Worm (Caenorhabditis elegans): ENCODE measurements around the gene memo-1.

Gene memo-1

ce11 chrV:7847170-7847569, at the start of gene memo-1:
Gene memo-1, minus strand, starts transcription at chrV:7847171.
- TF ChIP-seq ref-1 (GFP tag; conservative IDR thresholded peaks at IDR 0.05) (no peak), tab-1 (GFP tag; IDR thresholded peaks at IDR 0.05) (no peak), klf-2 (GFP tag; conservative IDR thresholded peaks at IDR 0.05) (no peak), flt-1 (GFP tag; IDR thresholded peaks at IDR 0.05) (no peak), ztf-23 (GFP tag; IDR thresholded peaks at IDR 0.05) (no peak), med-1 (GFP tag; optimal IDR thresholded peaks at IDR 0.05; ENCODE audit: insufficient read depth) (no peak), cog-1 (tag; optimal IDR thresholded peaks at IDR 0.05) (no peak), ztf-29 (GFP tag; IDR thresholded peaks at IDR 0.05) (no peak), T22C8.4 (GFP tag; IDR thresholded peaks at IDR 0.05) (no peak)

ce11 chrV:7893812-7894381, 46.9 kb upstream of the memo-1 start, which contains the start of gene F40A3.6:
Gene F40A3.6, minus strand, starts transcription at chrV:7893862.
- no peak for TF ChIP-seq tab-1 (GFP tag; IDR thresholded peaks at IDR 0.05)
- TF ChIP-seq flt-1 (GFP tag; IDR thresholded peaks at IDR 0.05), result no peak
- TF ChIP-seq cog-1 (tag; optimal IDR thresholded peaks at IDR 0.05), result no peak

ce11 chrV:7891230-7891629, 44.3 kb upstream of the memo-1 start, which contains the start of gene F40A3.1:
Gene F40A3.1, plus strand, starts transcription at chrV:7891530.
- no peak for TF ChIP-seq T22C8.4 (GFP tag; IDR thresholded peaks at IDR 0.05)
- no peak for TF ChIP-seq klf-2 (GFP tag; conservative IDR thresholded peaks at IDR 0.05)
- no peak for TF ChIP-seq flt-1 (GFP tag; IDR thresholded peaks at IDR 0.05)
- no peak for TF ChIP-seq cog-1 (tag; optimal IDR thresholded peaks at IDR 0.05)
- no peak for TF ChIP-seq ref-1 (GFP tag; conservative IDR thresholded peaks at IDR 0.05)
- no peak for TF ChIP-seq ztf-23 (GFP tag; IDR thresholded peaks at IDR 0.05)
- no peak for TF ChIP-seq tab-1 (GFP tag; IDR thresholded peaks at IDR 0.05)
- TF ChIP-seq med-1 (GFP tag; optimal IDR thresholded peaks at IDR 0.05; ENCODE audit: insufficient read depth), result no peak
- TF ChIP-seq ztf-29 (GFP tag; IDR thresholded peaks at IDR 0.05), result no peak

- TF ChIP-seq ref-1 (GFP tag; conservative IDR thresholded peaks at IDR 0.05) (no peak), flt-1 (GFP tag; IDR thresholded peaks at IDR 0.05) (no peak), cog-1 (tag; optimal IDR thresholded peaks at IDR 0.05) (no peak), med-1 (GFP tag; optimal IDR thresholded peaks at IDR 0.05; ENCODE audit: insufficient read depth) (no peak), klf-2 (GFP tag; conservative IDR thresholded peaks at IDR 0.05) (no peak), T22C8.4 (GFP tag; IDR thresholded peaks at IDR 0.05) (no peak), ztf-23 (GFP tag; IDR thresholded peaks at IDR 0.05) (no peak), tab-1 (GFP tag; IDR thresholded peaks at IDR 0.05) (no peak), ztf-29 (GFP tag; IDR thresholded peaks at IDR 0.05) (no peak)
Observed at ce11 chrV:7888036-7888435, 41.1 kb upstream of the memo-1 start.

- TF ChIP-seq tab-1 (GFP tag; IDR thresholded peaks at IDR 0.05) (no peak), klf-2 (GFP tag; conservative IDR thresholded peaks at IDR 0.05) (no peak), ref-1 (GFP tag; conservative IDR thresholded peaks at IDR 0.05) (no peak), T22C8.4 (GFP tag; IDR thresholded peaks at IDR 0.05) (no peak), flt-1 (GFP tag; IDR thresholded peaks at IDR 0.05) (no peak), ztf-29 (GFP tag; IDR thresholded peaks at IDR 0.05) (no peak), ztf-23 (GFP tag; IDR thresholded peaks at IDR 0.05) (no peak), cog-1 (tag; optimal IDR thresholded peaks at IDR 0.05) (no peak), med-1 (GFP tag; optimal IDR thresholded peaks at IDR 0.05; ENCODE audit: insufficient read depth) (no peak)
Observed at ce11 chrV:7884441-7884840, 37.5 kb upstream of the memo-1 start.

ce11 chrV:7878411-7878964, 31.5 kb upstream of the memo-1 start, which contains the start of gene F40A3.2:
Gene F40A3.2, plus strand, starts transcription at chrV:7878914.
- no peak for TF ChIP-seq klf-2 (GFP tag; conservative IDR thresholded peaks at IDR 0.05)
- TF ChIP-seq ztf-29 (GFP tag; IDR thresholded peaks at IDR 0.05), result no peak
- no peak for TF ChIP-seq cog-1 (tag; optimal IDR thresholded peaks at IDR 0.05)
- TF ChIP-seq ref-1 (GFP tag; conservative IDR thresholded peaks at IDR 0.05), result no peak
- TF ChIP-seq T22C8.4 (GFP tag; IDR thresholded peaks at IDR 0.05), result no peak
- TF ChIP-seq ztf-23 (GFP tag; IDR thresholded peaks at IDR 0.05), result no peak
- TF ChIP-seq tab-1 (GFP tag; IDR thresholded peaks at IDR 0.05), result no peak
- no peak for TF ChIP-seq flt-1 (GFP tag; IDR thresholded peaks at IDR 0.05)
- no peak for TF ChIP-seq med-1 (GFP tag; optimal IDR thresholded peaks at IDR 0.05; ENCODE audit: insufficient read depth)

ce11 chrV:7876881-7877475, 30.0 kb upstream of the memo-1 start, which contains the start of gene F40A3.3:
Gene F40A3.3, plus strand, starts transcription at chrV:7877444.
- no peak for TF ChIP-seq cog-1 (tag; optimal IDR thresholded peaks at IDR 0.05)

ce11 chrV:7875456-7875855, 28.5 kb upstream of the memo-1 start, which contains the start of gene F40A3.4:
Gene F40A3.4, plus strand, starts transcription at chrV:7875756.
- TF ChIP-seq ztf-29 (GFP tag; IDR thresholded peaks at IDR 0.05) (no peak), ref-1 (GFP tag; conservative IDR thresholded peaks at IDR 0.05) (no peak), cog-1 (tag; optimal IDR thresholded peaks at IDR 0.05) (no peak), med-1 (GFP tag; optimal IDR thresholded peaks at IDR 0.05; ENCODE audit: insufficient read depth) (no peak), tab-1 (GFP tag; IDR thresholded peaks at IDR 0.05) (no peak), ztf-23 (GFP tag; IDR thresholded peaks at IDR 0.05) (no peak), flt-1 (GFP tag; IDR thresholded peaks at IDR 0.05) (no peak), T22C8.4 (GFP tag; IDR thresholded peaks at IDR 0.05) (no peak), klf-2 (GFP tag; conservative IDR thresholded peaks at IDR 0.05) (no peak)

ce11 chrV:7872945-7873344, 26.0 kb upstream of the memo-1 start:
- TF ChIP-seq ztf-29 (GFP tag; IDR thresholded peaks at IDR 0.05) (no peak), tab-1 (GFP tag; IDR thresholded peaks at IDR 0.05) (no peak), cog-1 (tag; optimal IDR thresholded peaks at IDR 0.05) (no peak), T22C8.4 (GFP tag; IDR thresholded peaks at IDR 0.05) (no peak), flt-1 (GFP tag; IDR thresholded peaks at IDR 0.05) (no peak), ztf-23 (GFP tag; IDR thresholded peaks at IDR 0.05) (no peak), ref-1 (GFP tag; conservative IDR thresholded peaks at IDR 0.05) (no peak), klf-2 (GFP tag; conservative IDR thresholded peaks at IDR 0.05) (no peak), med-1 (GFP tag; optimal IDR thresholded peaks at IDR 0.05; ENCODE audit: insufficient read depth) (no peak)

Data from whole organism, midembryonic.